Worm (Caenorhabditis elegans): ENCODE data around the gene F58A4.1.

ce11 chrIII:9638159-9638754 is 40.0 kb downstream of the F58A4.1 start:
- TF ChIP-seq ceh-82 (tag; optimal IDR thresholded peaks at IDR 0.05) = no peak
- TF ChIP-seq nhr-237 (tag; optimal IDR thresholded peaks at IDR 0.05) = no peak
- TF ChIP-seq snpc-4 (tag; optimal IDR thresholded peaks at IDR 0.05) = no peak
- TF ChIP-seq lin-39 (tag; optimal IDR thresholded peaks at IDR 0.05) = no peak
- no peak for TF ChIP-seq F13H6.1 (tag; optimal IDR thresholded peaks at IDR 0.05)
- TF ChIP-seq unc-62 (GFP tag; optimal IDR thresholded peaks at IDR 0.05) = no peak
- no peak for TF ChIP-seq lin-11 (tag; optimal IDR thresholded peaks at IDR 0.05)
- TF ChIP-seq ztf-4 (tag; optimal IDR thresholded peaks at IDR 0.05) = no peak
- TF ChIP-seq zag-1 (tag; optimal IDR thresholded peaks at IDR 0.05) = no peak
- TF ChIP-seq unc-55 (GFP tag; optimal IDR thresholded peaks at IDR 0.05) = no peak

Data from whole organism, L2 larva.